Fruit fly (Drosophila melanogaster) whole organism, wandering third instar larva: ENCODE measurements around the gene CG7406.

Experiments used
- Hr78 ChIP-seq: fragments of >200 bp; optimal IDR thresholded peaks from 2 replicates; lab custom pipeline; 2017; ENCODE audit warnings: missing biosample characterization, missing genetic modification characterization
- OdsH ChIP-seq: fragments of 200-800 bp; sonication (Bioruptor generic); optimal IDR thresholded peaks from 2 replicates; lab custom pipeline; 2016; ENCODE audit warnings: missing biosample characterization, mild to moderate bottlenecking, missing genetic modification characterization
- h ChIP-seq: fragments of 200-800 bp; sonication (Bioruptor generic); optimal IDR thresholded peaks from 3 replicates; lab custom pipeline; 2016; ENCODE audit warnings: missing biosample characterization, mild to moderate bottlenecking, missing genetic modification characterization

DNA sequence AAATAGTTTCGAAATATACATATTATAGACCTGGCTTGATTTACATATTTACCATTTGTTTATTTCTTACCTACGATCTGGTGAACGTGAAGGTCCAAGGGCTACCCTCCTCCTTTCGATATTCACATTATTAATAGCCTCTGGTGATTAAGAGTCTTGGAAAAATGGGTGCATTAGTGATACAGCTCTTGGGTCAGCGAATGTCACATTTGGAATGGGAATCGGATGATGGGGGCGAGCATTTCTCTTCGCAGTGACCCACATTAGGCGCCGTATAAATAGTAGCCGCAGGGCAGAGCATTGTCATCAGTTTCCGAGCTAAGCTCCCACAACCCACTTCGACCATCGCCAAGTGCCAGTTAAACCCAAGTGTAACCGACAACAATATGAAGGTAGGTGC lies at the start of gene CG7406:
- TF ChIP-seq Hr78 (GFP tag; lab: Kevin White, UChicago) (no peak), OdsH (no peak), h (no peak)
